Worm (Caenorhabditis elegans) whole organism, L4 larva: ENCODE results near the gene irg-4.

Source experiments
- D1046.2 ChIP-seq: fragments of 200-800 bp; sonication (Bioruptor generic); IDR thresholded peaks from 2 replicates; pipeline ENCODE4 v1.3.6; 2022; ENCODE audit warnings: missing genetic modification characterization, missing compliant biosample characterization
- ama-1 ChIP-seq: fragments of 150-350 bp; optimal IDR thresholded peaks from 2 replicates; lab custom pipeline; 2014; ENCODE audit warnings: inconsistent platforms, mixed read lengths
- fos-1 ChIP-seq: fragments of 150-350 bp; optimal IDR thresholded peaks from 2 replicates; lab custom pipeline; 2014; ENCODE audit warnings: missing biosample characterization, missing genetic modification characterization
- hlh-11 ChIP-seq: fragments of 200-800 bp; sonication (Bioruptor generic); optimal IDR thresholded peaks from 2 replicates; lab custom pipeline; 2018; ENCODE audit warnings: mild to moderate bottlenecking, missing genetic modification characterization, missing compliant biosample characterization
- jun-1 ChIP-seq: fragments of 150-350 bp; optimal IDR thresholded peaks from 2 replicates; lab custom pipeline; 2014; ENCODE audit warnings: missing biosample characterization, missing genetic modification reagents, missing genetic modification characterization
- nhr-11 ChIP-seq: fragments of 150-350 bp; optimal IDR thresholded peaks from 2 replicates; lab custom pipeline; 2014; ENCODE audit warnings: missing biosample characterization, missing genetic modification characterization
- nhr-28 ChIP-seq: fragments of 150-350 bp; optimal IDR thresholded peaks from 2 replicates; lab custom pipeline; 2014; ENCODE audit warnings: missing biosample characterization, missing genetic modification characterization
- rbr-2 ChIP-seq: sonication (generic microtip); optimal IDR thresholded peaks from 2 replicates; lab custom pipeline; 2016; ENCODE audit warnings: missing genotype, missing genetic modification characterization, missing compliant biosample characterization
- unc-62 ChIP-seq, 3 experiments: fragments of 150-350 bp in 1 of 3; sonication (generic microtip); optimal IDR thresholded peaks in 2 of 3; peaks in 1 of 3; 1 replicate in 1 of 3; 2 replicates in 2 of 3; lab custom pipeline; 2014 to 2017; ENCODE audit warnings: missing biosample characterization in 3 of 3, missing genetic modification characterization in 3 of 3, missing genetic modification reagents in 3 of 3, missing genotype in 1 of 3

DNA sequence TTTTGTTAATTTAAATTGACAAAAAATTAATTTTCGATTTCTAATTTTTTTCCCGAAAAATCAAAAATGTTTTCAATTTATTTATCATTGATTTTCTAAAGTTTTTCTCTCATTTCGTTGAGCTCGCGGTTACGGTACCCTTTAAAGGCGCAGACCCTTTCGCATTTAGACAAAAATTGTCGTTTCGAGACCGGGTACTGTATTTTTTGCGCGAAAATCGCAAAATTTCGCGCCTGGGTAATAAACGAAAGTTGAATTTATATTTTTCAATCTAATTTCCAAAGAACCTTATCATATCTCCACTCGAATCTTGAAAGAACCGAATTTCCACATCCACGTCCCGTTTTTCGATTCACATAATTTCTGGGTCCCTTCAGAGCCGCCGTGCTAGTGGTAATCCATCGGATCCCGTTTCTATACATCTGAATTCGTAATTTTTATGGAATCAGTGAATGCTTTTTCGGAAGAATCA lies 9.9 kb downstream of the irg-4 start, which contains the start of gene C25G4.3:
- TF ChIP-seq fos-1 (tag; lab: Kevin White, UChicago): no peak
- no peak for TF ChIP-seq nhr-28 (tag; lab: Kevin White, UChicago)
- no peak for TF ChIP-seq nhr-11 (tag; lab: Kevin White, UChicago)
- TF ChIP-seq jun-1 (tag; lab: Kevin White, UChicago): no peak
- no peak for TF ChIP-seq hlh-11 (tag; lab: Kevin White, UChicago)
- no peak for TF ChIP-seq D1046.2 (GFP tag; lab: Robert Waterston, UW)
- no peak for TF ChIP-seq ama-1 (lab: Kevin White, UChicago)
- TF ChIP-seq rbr-2: no peak
- no peak for TF ChIP-seq unc-62 (GFP tag; optimal IDR thresholded peaks at IDR 0.05 in 1 of 2; lab: Kevin White, UChicago)
- TF ChIP-seq unc-62 (tag; optimal IDR thresholded peaks at IDR 0.05; lab: Kevin White, UChicago): no peak
